Worm (Caenorhabditis elegans) whole organism, L4 larva: ENCODE measurements around the gene F48F7.3.
A peak's percentile ranks its signal among the peaks of the same experiment; 100 is the strongest.

Experiments
- F26F4.8 ChIP-seq: fragments of 200-800 bp; sonication (Bioruptor generic); conservative IDR thresholded peaks from 2 replicates; pipeline ENCODE4 v1.3.6; 2022; ENCODE audit warnings: missing genetic modification characterization, missing compliant biosample characterization
- T26A8.4 ChIP-seq: fragments of 200-800 bp; sonication (Bioruptor generic); IDR thresholded peaks from 2 replicates; pipeline ENCODE4 v1.3.6; 2022; ENCODE audit warnings: missing genetic modification characterization, missing compliant biosample characterization
- Y75B8A.6 ChIP-seq: fragments of 200-800 bp; sonication (Bioruptor generic); IDR thresholded peaks from 2 replicates; pipeline ENCODE4 v1.3.6; 2022; ENCODE audit warnings: missing genetic modification reagents, missing genetic modification characterization, missing compliant biosample characterization
- aha-1 ChIP-seq: fragments of 150-350 bp; peaks from one replicate; lab custom pipeline; 2014; ENCODE audit warnings: missing biosample characterization, missing genetic modification characterization
- aly-2 ChIP-seq: sonication (generic microtip); optimal IDR thresholded peaks from 2 replicates; lab custom pipeline; 2018; ENCODE audit warnings: missing biosample characterization, missing genetic modification characterization
- arid-1 ChIP-seq: fragments of 200-800 bp; sonication (Bioruptor generic); conservative IDR thresholded peaks from 2 replicates; pipeline ENCODE4 v1.3.6; 2022; ENCODE audit warnings: missing genetic modification reagents, missing genetic modification characterization, missing compliant biosample characterization
- ceh-82 ChIP-seq: sonication (generic microtip); optimal IDR thresholded peaks from 2 replicates; lab custom pipeline; 2017; ENCODE audit warnings: missing biosample characterization, missing genetic modification characterization
- ces-1 ChIP-seq: fragments of 150-350 bp; sonication (generic microtip); optimal IDR thresholded peaks from 4 replicates; lab custom pipeline; 2014; ENCODE audit warnings: missing biosample characterization, missing genetic modification reagents, missing genetic modification characterization
- ctbp-1 ChIP-seq: fragments of 200-800 bp; sonication (Bioruptor generic); IDR thresholded peaks from 2 replicates; pipeline ENCODE4 v1.3.6; 2022; ENCODE audit warnings: missing genetic modification reagents, missing genetic modification characterization, missing compliant biosample characterization
- daf-8 ChIP-seq: fragments of 200-800 bp; sonication (Bioruptor generic); IDR thresholded peaks from 2 replicates; pipeline ENCODE4 v1.3.6; 2022; ENCODE audit warnings: missing genetic modification characterization, missing compliant biosample characterization
- dmd-6 ChIP-seq: fragments of 200-800 bp; sonication (Bioruptor generic); IDR thresholded peaks from 2 replicates; pipeline ENCODE4 v1.3.6; 2022; ENCODE audit warnings: missing genetic modification reagents, missing genetic modification characterization, missing compliant biosample characterization
- dpl-1 ChIP-seq: fragments of 150-350 bp; optimal IDR thresholded peaks from 2 replicates; lab custom pipeline; 2014; ENCODE audit warnings: missing biosample characterization, missing genetic modification reagents, missing genetic modification characterization
- dve-1 ChIP-seq: sonication (generic microtip); optimal IDR thresholded peaks from 2 replicates; lab custom pipeline; 2017; ENCODE audit warnings: antibody characterized with exemption, mild to moderate bottlenecking, missing genetic modification characterization, missing compliant biosample characterization; ENCODE audit not compliant: insufficient read depth
- fkh-10 ChIP-seq: fragments of 150-350 bp; optimal IDR thresholded peaks from 2 replicates; lab custom pipeline; 2014; ENCODE audit warnings: missing biosample characterization, missing genetic modification reagents, missing genetic modification characterization
- gei-8 ChIP-seq: fragments of 200-800 bp; sonication (Bioruptor generic); optimal IDR thresholded peaks from 2 replicates; lab custom pipeline; 2018; ENCODE audit warnings: mild to moderate bottlenecking, missing genetic modification characterization, missing compliant biosample characterization
- hlh-11 ChIP-seq: fragments of 200-800 bp; sonication (Bioruptor generic); optimal IDR thresholded peaks from 2 replicates; lab custom pipeline; 2018; ENCODE audit warnings: mild to moderate bottlenecking, missing genetic modification characterization, missing compliant biosample characterization
- hlh-30 ChIP-seq: sonication (generic microtip); optimal IDR thresholded peaks from 2 replicates; lab custom pipeline; 2017; ENCODE audit warnings: antibody characterized with exemption, mild to moderate bottlenecking, missing genetic modification characterization, missing compliant biosample characterization; ENCODE audit not compliant: insufficient read depth
- hmg-1.1 ChIP-seq: fragments of 200-800 bp; sonication (Bioruptor generic); IDR thresholded peaks from 2 replicates; pipeline ENCODE4 v1.3.6; 2022; ENCODE audit warnings: missing genetic modification reagents, missing genetic modification characterization, missing compliant biosample characterization
- jun-1 ChIP-seq: fragments of 150-350 bp; optimal IDR thresholded peaks from 2 replicates; lab custom pipeline; 2014; ENCODE audit warnings: missing biosample characterization, missing genetic modification reagents, missing genetic modification characterization
- lim-7 ChIP-seq: fragments of 200-800 bp; sonication (Bioruptor generic); IDR thresholded peaks from 2 replicates; pipeline ENCODE4 v1.3.6; 2022; ENCODE audit warnings: missing genetic modification characterization, missing compliant biosample characterization
- lin-29 ChIP-seq: fragments of 200-800 bp; sonication (Bioruptor generic); IDR thresholded peaks from 2 replicates; pipeline ENCODE4 v1.3.6; 2022; ENCODE audit warnings: missing genetic modification reagents, missing genetic modification characterization, missing compliant biosample characterization
- lin-38 ChIP-seq: fragments of 200-800 bp; sonication (Bioruptor generic); IDR thresholded peaks from 2 replicates; pipeline ENCODE4 v1.3.6; 2022; ENCODE audit warnings: missing genetic modification reagents, missing genetic modification characterization, missing compliant biosample characterization
- lsy-2 ChIP-seq, 2 experiments: fragments of 150-350 bp in 1 of 2; sonication (generic microtip) in 1 of 2; optimal IDR thresholded peaks; 2 replicates each; lab custom pipeline; 2014 to 2017; ENCODE audit warnings: missing biosample characterization in 2 of 2, missing genetic modification characterization in 2 of 2
- madf-9 ChIP-seq: fragments of 200-800 bp; sonication (Bioruptor generic); conservative IDR thresholded peaks from 2 replicates; pipeline ENCODE4 v1.3.6; 2022; ENCODE audit warnings: missing genetic modification reagents, missing genetic modification characterization, missing compliant biosample characterization
- mdl-1 ChIP-seq, 2 experiments: fragments of 150-350 bp in 1 of 2; sonication (generic microtip) in 1 of 2; optimal IDR thresholded peaks; 2 replicates each; lab custom pipeline; 2014 to 2017; ENCODE audit warnings: missing biosample characterization in 2 of 2, missing genetic modification characterization in 2 of 2
- mdt-29 ChIP-seq: fragments of 200-800 bp; sonication (Bioruptor generic); IDR thresholded peaks from 2 replicates; pipeline ENCODE4 v1.3.6; 2022; ENCODE audit warnings: missing genetic modification reagents, missing genetic modification characterization, missing compliant biosample characterization
- mep-1 ChIP-seq: fragments of 150-350 bp; sonication (generic microtip); optimal IDR thresholded peaks from 3 replicates; lab custom pipeline; 2014; ENCODE audit warnings: missing biosample characterization, missing genetic modification characterization
- mes-2 ChIP-seq: sonication (generic microtip); optimal IDR thresholded peaks from 2 replicates; lab custom pipeline; 2016; ENCODE audit warnings: missing genotype, mild to moderate bottlenecking, missing genetic modification characterization, missing compliant biosample characterization; ENCODE audit not compliant: poor library complexity, severe bottlenecking
- mxl-3 ChIP-seq: fragments of 200-800 bp; sonication (Bioruptor generic); optimal IDR thresholded peaks from 2 replicates; lab custom pipeline; 2018; ENCODE audit warnings: mild to moderate bottlenecking, missing genetic modification characterization, missing compliant biosample characterization
- nhr-102 ChIP-seq: sonication (generic microtip); optimal IDR thresholded peaks from 2 replicates; lab custom pipeline; 2016; ENCODE audit warnings: mild to moderate bottlenecking, missing genetic modification characterization, moderate library complexity, missing compliant biosample characterization
- nhr-111 ChIP-seq: fragments of 200-800 bp; sonication (Bioruptor generic); optimal IDR thresholded peaks from 2 replicates; lab custom pipeline; 2018; ENCODE audit warnings: mild to moderate bottlenecking, missing genetic modification characterization, missing compliant biosample characterization
- nhr-237 ChIP-seq: sonication (generic microtip); optimal IDR thresholded peaks from 2 replicates; lab custom pipeline; 2017; ENCODE audit warnings: missing biosample characterization, missing genetic modification characterization
- nhr-28 ChIP-seq: fragments of 150-350 bp; optimal IDR thresholded peaks from 2 replicates; lab custom pipeline; 2014; ENCODE audit warnings: missing biosample characterization, missing genetic modification characterization
- nhr-48 ChIP-seq: sonication (generic microtip); optimal IDR thresholded peaks from 2 replicates; lab custom pipeline; 2016; ENCODE audit warnings: mild to moderate bottlenecking, missing genetic modification characterization, missing compliant biosample characterization
- nhr-76 ChIP-seq: fragments of 150-350 bp; optimal IDR thresholded peaks from 2 replicates; lab custom pipeline; 2014; ENCODE audit warnings: missing biosample characterization, missing genetic modification characterization
- nhr-77 ChIP-seq: fragments of 150-350 bp; optimal IDR thresholded peaks from 2 replicates; lab custom pipeline; 2014; ENCODE audit warnings: missing biosample characterization, missing genetic modification characterization
- pqm-1 ChIP-seq: sonication (generic microtip); optimal IDR thresholded peaks from 2 replicates; lab custom pipeline; 2017; ENCODE audit warnings: missing biosample characterization, missing genetic modification characterization
- rbr-2 ChIP-seq: sonication (generic microtip); optimal IDR thresholded peaks from 2 replicates; lab custom pipeline; 2016; ENCODE audit warnings: missing genotype, missing genetic modification characterization, missing compliant biosample characterization
- saeg-2 ChIP-seq: fragments of 200-800 bp; sonication (Bioruptor generic); IDR thresholded peaks from 2 replicates; pipeline ENCODE4 v1.3.6; 2022; ENCODE audit warnings: missing genetic modification reagents, missing genetic modification characterization, missing compliant biosample characterization
- sdz-12 ChIP-seq: fragments of 200-800 bp; sonication (Bioruptor generic); optimal IDR thresholded peaks from 2 replicates; lab custom pipeline; 2018; ENCODE audit warnings: mild to moderate bottlenecking, missing genetic modification characterization, missing compliant biosample characterization
- set-16 ChIP-seq: fragments of 200-800 bp; sonication (Bioruptor generic); IDR thresholded peaks from 2 replicates; pipeline ENCODE4 v1.3.6; 2022; ENCODE audit warnings: missing genetic modification reagents, missing genetic modification characterization, missing compliant biosample characterization
- spr-3 ChIP-seq: fragments of 200-800 bp; sonication (Bioruptor generic); optimal IDR thresholded peaks from 2 replicates; lab custom pipeline; 2018; ENCODE audit warnings: mild to moderate bottlenecking, missing genetic modification characterization, missing compliant biosample characterization
- unc-130 ChIP-seq: sonication (generic microtip); optimal IDR thresholded peaks from 2 replicates; lab custom pipeline; 2016; ENCODE audit warnings: missing genetic modification reagents, missing genetic modification characterization, missing compliant biosample characterization
- unc-62 ChIP-seq, 3 experiments: fragments of 150-350 bp in 1 of 3; sonication (generic microtip); optimal IDR thresholded peaks in 2 of 3; peaks in 1 of 3; 1 replicate in 1 of 3; 2 replicates in 2 of 3; lab custom pipeline; 2014 to 2017; ENCODE audit warnings: missing biosample characterization in 3 of 3, missing genetic modification characterization in 3 of 3, missing genetic modification reagents in 3 of 3, missing genotype in 1 of 3
- vab-7 ChIP-seq: fragments of 200-800 bp; sonication (Bioruptor generic); IDR thresholded peaks from 2 replicates; pipeline ENCODE4 v1.3.6; 2022; ENCODE audit warnings: missing genetic modification reagents, missing genetic modification characterization, missing compliant biosample characterization
- zfp-3 ChIP-seq: fragments of 200-800 bp; sonication (Bioruptor generic); conservative IDR thresholded peaks from 2 replicates; pipeline ENCODE4 v1.3.6; 2022; ENCODE audit warnings: missing genetic modification reagents, missing genetic modification characterization, missing compliant biosample characterization

F48F7.3 gene

ce11 chrX:13918143-13918542 is 45.2 kb upstream of the F48F7.3 start (continued):
- TF ChIP-seq F26F4.8 (GFP tag; lab: Robert Waterston, UW) (no peak), mxl-3 (GFP tag; lab: Kevin White, UChicago) (no peak), nhr-28 (no peak), hlh-30 (tag; lab: Kevin White, UChicago) (no peak)

- TF ChIP-seq ceh-82: no peak
- peak; percentile 51; the same call in 1 of the 2 replicates for TF ChIP-seq T26A8.4
- no peak for TF ChIP-seq saeg-2
- TF ChIP-seq lsy-2 (tag; optimal IDR thresholded peaks at IDR 0.05; lab: Kevin White, UChicago): peak in 1 of 2 experiments; percentile 46
- TF ChIP-seq nhr-76 (tag; lab: Kevin White, UChicago): no peak
- no peak for TF ChIP-seq lim-7 (GFP tag; lab: Robert Waterston, UW)
- peak in 1 of 2 experiments; percentile 95 for TF ChIP-seq unc-62 (GFP tag; optimal IDR thresholded peaks at IDR 0.05 in 1 of 2; lab: Kevin White, UChicago)
- no peak for TF ChIP-seq unc-62 (tag; optimal IDR thresholded peaks at IDR 0.05; lab: Kevin White, UChicago)
- 0 out of 2 replicates have a peak, but pooled peaks have one; percentile 34 for TF ChIP-seq hmg-1.1 (GFP tag; lab: Robert Waterston, UW)
- peak; percentile 77 for TF ChIP-seq hlh-11 (tag; lab: Kevin White, UChicago)
- TF ChIP-seq rbr-2 (tag; lab: Kevin White, UChicago): peak; percentile 57
- TF ChIP-seq nhr-111: no peak
- peak; percentile 11 for TF ChIP-seq ces-1
- TF ChIP-seq nhr-237 (tag; lab: Kevin White, UChicago): no peak
- TF ChIP-seq nhr-48: peak; percentile 26
- TF ChIP-seq madf-9 (GFP tag; lab: Robert Waterston, UW): no peak
- peak; percentile 68 for TF ChIP-seq nhr-28
- TF ChIP-seq unc-130 (GFP tag; lab: Kevin White, UChicago): no peak
- TF ChIP-seq spr-3 (GFP tag; lab: Kevin White, UChicago): no peak
- no peak for TF ChIP-seq arid-1 (GFP tag; lab: Robert Waterston, UW)
- TF ChIP-seq aly-2 (tag; lab: Kevin White, UChicago): no peak
- TF ChIP-seq mdl-1 (tag; optimal IDR thresholded peaks at IDR 0.05; lab: Kevin White, UChicago): peak in 1 of 2 experiments; percentile 25
- 0 out of 2 replicates have a peak, but pooled peaks have one; percentile 37 for TF ChIP-seq lin-29 (GFP tag; lab: Robert Waterston, UW)
- 0 out of 2 replicates have a peak, but pooled peaks have one; percentile 47 for TF ChIP-seq Y75B8A.6 (GFP tag; lab: Robert Waterston, UW)
- TF ChIP-seq daf-8 (GFP tag; lab: Robert Waterston, UW): no peak
- TF ChIP-seq hlh-30 (tag; lab: Kevin White, UChicago): peak; percentile 35
- TF ChIP-seq gei-8 (GFP tag; lab: Kevin White, UChicago): peak; percentile 10
- peak; percentile 32 for TF ChIP-seq fkh-10 (GFP tag; lab: Kevin White, UChicago)
- no peak for TF ChIP-seq mes-2 (tag; lab: Kevin White, UChicago)
- TF ChIP-seq jun-1 (tag; lab: Kevin White, UChicago): no peak
- TF ChIP-seq lin-38 (GFP tag; lab: Robert Waterston, UW): no peak
- TF ChIP-seq sdz-12 (GFP tag; lab: Kevin White, UChicago): no peak
- TF ChIP-seq mep-1 (tag; lab: Kevin White, UChicago): peak; percentile 74
- no peak for TF ChIP-seq pqm-1 (tag; lab: Kevin White, UChicago)
- peak; percentile 37 for TF ChIP-seq dve-1 (tag; lab: Kevin White, UChicago)
- 0 out of 2 replicates have a peak, but pooled peaks have one; percentile 44 for TF ChIP-seq ctbp-1 (GFP tag; lab: Robert Waterston, UW)
- TF ChIP-seq set-16 (GFP tag; lab: Robert Waterston, UW): peak; percentile 47
- TF ChIP-seq dpl-1 (GFP tag; lab: Kevin White, UChicago): peak; percentile 29
- TF ChIP-seq mdt-29 (GFP tag; lab: Robert Waterston, UW): peak; percentile 62; the same call in 1 of the 2 replicates
- TF ChIP-seq zfp-3 (GFP tag; lab: Robert Waterston, UW): 0 out of 2 replicates have a peak, but pooled peaks have one; percentile 21
- TF ChIP-seq vab-7 (GFP tag; lab: Robert Waterston, UW): no peak
- peak; percentile 90 for TF ChIP-seq aha-1 (tag; lab: Kevin White, UChicago)
- no peak for TF ChIP-seq nhr-77 (tag; lab: Kevin White, UChicago)
- TF ChIP-seq mxl-3 (GFP tag; lab: Kevin White, UChicago): peak; percentile 57
- TF ChIP-seq dmd-6 (GFP tag; lab: Robert Waterston, UW): peak; percentile 25; the same call in 1 of the 2 replicates
- TF ChIP-seq nhr-102 (tag; lab: Kevin White, UChicago): peak; percentile 5
Observed at ce11 chrX:13920374-13920986, 42.8 kb upstream of the F48F7.3 start.
